Worm (Caenorhabditis elegans) whole organism, L2 larva: Measurements from ENCODE around the gene ZK1010.5.

Source experiments
- C34F6.9 ChIP-seq: fragments of 150-350 bp; optimal IDR thresholded peaks from 2 replicates; lab custom pipeline; 2014; ENCODE audit warnings: missing biosample characterization, missing genetic modification characterization
- F13H6.1 ChIP-seq: sonication (generic microtip); optimal IDR thresholded peaks from 2 replicates; lab custom pipeline; 2016; ENCODE audit warnings: missing genetic modification characterization, missing compliant biosample characterization
- R02D3.7 ChIP-seq: fragments of 150-350 bp; optimal IDR thresholded peaks from 2 replicates; lab custom pipeline; 2014; ENCODE audit warnings: missing biosample characterization, missing genetic modification characterization
- Y55F3AM.14 ChIP-seq: fragments of 200-800 bp; sonication (Bioruptor generic); optimal IDR thresholded peaks from 2 replicates; lab custom pipeline; 2018; ENCODE audit warnings: mild to moderate bottlenecking, missing genetic modification characterization, missing compliant biosample characterization
- ZK546.5 ChIP-seq: sonication (generic microtip); optimal IDR thresholded peaks from 2 replicates; lab custom pipeline; 2017; ENCODE audit warnings: missing biosample characterization, missing genetic modification characterization
- alr-1 ChIP-seq: fragments of 150-350 bp; optimal IDR thresholded peaks from 2 replicates; lab custom pipeline; 2014; ENCODE audit warnings: missing biosample characterization, missing genetic modification characterization
- aly-2 ChIP-seq: fragments of 150-350 bp; optimal IDR thresholded peaks from 2 replicates; lab custom pipeline; 2014; ENCODE audit warnings: missing biosample characterization, missing genetic modification characterization
- ama-1 ChIP-seq: fragments of 150-350 bp; optimal IDR thresholded peaks from 2 replicates; lab custom pipeline; 2018; ENCODE audit warnings: inconsistent platforms
- blmp-1 ChIP-seq: sonication (generic microtip); optimal IDR thresholded peaks from 2 replicates; lab custom pipeline; 2017; ENCODE audit warnings: missing genetic modification characterization, mild to moderate bottlenecking, missing compliant biosample characterization, antibody characterized with exemption, moderate library complexity; ENCODE audit not compliant: insufficient read depth
- ceh-16 ChIP-seq: fragments of 150-350 bp; optimal IDR thresholded peaks from 2 replicates; lab custom pipeline; 2014; ENCODE audit warnings: missing biosample characterization, missing genetic modification characterization
- ceh-82 ChIP-seq: fragments of 150-350 bp; optimal IDR thresholded peaks from 2 replicates; lab custom pipeline; 2014; ENCODE audit warnings: missing biosample characterization, missing genetic modification characterization
- crh-2 ChIP-seq: sonication (generic microtip); optimal IDR thresholded peaks from 2 replicates; lab custom pipeline; 2017; ENCODE audit warnings: missing biosample characterization, missing genetic modification characterization
- dmd-4 ChIP-seq: sonication (generic microtip); optimal IDR thresholded peaks from 2 replicates; lab custom pipeline; 2017; ENCODE audit warnings: missing biosample characterization, missing genetic modification characterization
- egl-27 ChIP-seq: sonication (generic microtip); optimal IDR thresholded peaks from 3 replicates; lab custom pipeline; 2017; ENCODE audit warnings: missing biosample characterization, missing genetic modification reagents, missing genetic modification characterization
- elt-1 ChIP-seq: fragments of 150-350 bp; optimal IDR thresholded peaks from 2 replicates; lab custom pipeline; 2014; ENCODE audit warnings: missing biosample characterization, missing genetic modification characterization
- elt-3 ChIP-seq: sonication (generic microtip); optimal IDR thresholded peaks from 2 replicates; lab custom pipeline; 2017; ENCODE audit warnings: missing biosample characterization, missing genetic modification characterization
- fos-1 ChIP-seq: fragments of 150-350 bp; optimal IDR thresholded peaks from 2 replicates; lab custom pipeline; 2014; ENCODE audit warnings: missing biosample characterization, missing genetic modification characterization
- gmeb-1 ChIP-seq: fragments of 150-350 bp; optimal IDR thresholded peaks from 2 replicates; lab custom pipeline; 2014; ENCODE audit warnings: missing biosample characterization, missing genetic modification characterization
- lin-11 ChIP-seq: fragments of 150-350 bp; sonication (generic microtip); optimal IDR thresholded peaks from 2 replicates; lab custom pipeline; 2014; ENCODE audit warnings: missing biosample characterization, missing genetic modification characterization, inconsistent platforms, mixed read lengths
- lin-13 ChIP-seq: fragments of 150-350 bp; optimal IDR thresholded peaks from 2 replicates; lab custom pipeline; 2014; ENCODE audit warnings: missing biosample characterization, missing genetic modification reagents, missing genetic modification characterization
- lin-39 ChIP-seq: fragments of 150-350 bp; optimal IDR thresholded peaks from 2 replicates; lab custom pipeline; 2014; ENCODE audit warnings: missing biosample characterization, missing genetic modification reagents, missing genetic modification characterization
- lsy-2 ChIP-seq, 2 experiments: fragments of 150-350 bp in 1 of 2; sonication (generic microtip) in 1 of 2; optimal IDR thresholded peaks; 2 replicates each; lab custom pipeline; 2014 to 2017; ENCODE audit warnings: missing biosample characterization in 2 of 2, missing genetic modification characterization in 2 of 2
- mab-5 ChIP-seq: fragments of 150-350 bp; optimal IDR thresholded peaks from 2 replicates; lab custom pipeline; 2014; ENCODE audit warnings: missing biosample characterization, missing genetic modification characterization
- mbf-1 ChIP-seq: sonication (generic microtip); optimal IDR thresholded peaks from 2 replicates; lab custom pipeline; 2017; ENCODE audit warnings: missing biosample characterization, missing genetic modification characterization
- mdl-1 ChIP-seq, 2 experiments: fragments of 150-350 bp in 1 of 2; sonication (generic microtip) in 1 of 2; optimal IDR thresholded peaks; 2 replicates each; lab custom pipeline; 2017; ENCODE audit warnings: missing biosample characterization in 2 of 2, missing genetic modification characterization in 2 of 2
- nhr-10 ChIP-seq: sonication (generic microtip); optimal IDR thresholded peaks from 2 replicates; lab custom pipeline; 2017; ENCODE audit warnings: missing biosample characterization, missing genetic modification characterization
- nhr-11 ChIP-seq: fragments of 150-350 bp; optimal IDR thresholded peaks from 2 replicates; lab custom pipeline; 2014; ENCODE audit warnings: missing biosample characterization, missing genetic modification characterization
- nhr-12 ChIP-seq: fragments of 150-350 bp; optimal IDR thresholded peaks from 2 replicates; lab custom pipeline; 2014; ENCODE audit warnings: missing biosample characterization, missing genetic modification characterization
- nhr-129 ChIP-seq: fragments of 150-350 bp; optimal IDR thresholded peaks from 2 replicates; lab custom pipeline; 2014; ENCODE audit warnings: missing biosample characterization, missing genetic modification characterization
- nhr-21 ChIP-seq: fragments of 150-350 bp; optimal IDR thresholded peaks from 2 replicates; lab custom pipeline; 2014; ENCODE audit warnings: missing biosample characterization, missing genetic modification characterization
- nhr-23 ChIP-seq: fragments of 150-350 bp; optimal IDR thresholded peaks from 2 replicates; lab custom pipeline; 2014; ENCODE audit warnings: missing biosample characterization, missing genetic modification reagents, missing genetic modification characterization
- nhr-237 ChIP-seq: fragments of 150-350 bp; optimal IDR thresholded peaks from 2 replicates; lab custom pipeline; 2014; ENCODE audit warnings: missing biosample characterization, missing genetic modification characterization
- nhr-25 ChIP-seq: fragments of 150-350 bp; sonication (generic microtip); optimal IDR thresholded peaks from 3 replicates; lab custom pipeline; 2014; ENCODE audit warnings: missing biosample characterization, missing genetic modification characterization
- nhr-6 ChIP-seq: fragments of 150-350 bp; optimal IDR thresholded peaks from 2 replicates; lab custom pipeline; 2014; ENCODE audit warnings: missing biosample characterization, missing genetic modification characterization
- nhr-77 ChIP-seq: fragments of 150-350 bp; optimal IDR thresholded peaks from 2 replicates; lab custom pipeline; 2014; ENCODE audit warnings: missing biosample characterization, missing genetic modification characterization
- peb-1 ChIP-seq: fragments of 150-350 bp; optimal IDR thresholded peaks from 2 replicates; lab custom pipeline; 2014; ENCODE audit warnings: missing biosample characterization, missing genetic modification characterization
- sem-4 ChIP-seq: fragments of 150-350 bp; optimal IDR thresholded peaks from 2 replicates; lab custom pipeline; 2014; ENCODE audit warnings: missing biosample characterization, missing genetic modification reagents, missing genetic modification characterization
- skn-1 ChIP-seq: sonication (generic microtip); optimal IDR thresholded peaks from 2 replicates; lab custom pipeline; 2017; ENCODE audit warnings: missing biosample characterization, missing genetic modification characterization
- sma-3 ChIP-seq: sonication (generic microtip); optimal IDR thresholded peaks from 2 replicates; lab custom pipeline; 2016; ENCODE audit warnings: missing genetic modification reagents, missing genetic modification characterization, missing compliant biosample characterization
- sma-9 ChIP-seq, 2 experiments: fragments of 150-350 bp in 1 of 2; sonication (generic microtip) in 1 of 2; optimal IDR thresholded peaks; 2 replicates each; lab custom pipeline; 2014 to 2016; ENCODE audit warnings: missing genetic modification characterization in 2 of 2, mild to moderate bottlenecking in 1 of 2, missing biosample characterization in 1 of 2, missing compliant biosample characterization in 1 of 2, missing genetic modification reagents in 1 of 2, moderate library complexity in 1 of 2
- snpc-4 ChIP-seq: fragments of 150-350 bp; optimal IDR thresholded peaks from 2 replicates; lab custom pipeline; 2014; ENCODE audit warnings: missing biosample characterization, missing genetic modification characterization
- unc-39 ChIP-seq: fragments of 150-350 bp; optimal IDR thresholded peaks from 2 replicates; lab custom pipeline; 2014; ENCODE audit warnings: missing biosample characterization, missing genetic modification characterization
- unc-55 ChIP-seq: fragments of 150-350 bp; sonication (generic microtip); optimal IDR thresholded peaks from 3 replicates; lab custom pipeline; 2014; ENCODE audit warnings: missing biosample characterization, missing genetic modification reagents, missing genetic modification characterization
- unc-62 ChIP-seq: fragments of 150-350 bp; optimal IDR thresholded peaks from 2 replicates; lab custom pipeline; 2014; ENCODE audit warnings: missing biosample characterization, missing genetic modification reagents, missing genetic modification characterization
- zag-1 ChIP-seq: fragments of 150-350 bp; optimal IDR thresholded peaks from 2 replicates; lab custom pipeline; 2014; ENCODE audit warnings: missing biosample characterization, missing genetic modification characterization
- ztf-1 ChIP-seq: fragments of 200-800 bp; sonication (Bioruptor generic); conservative IDR thresholded peaks from 2 replicates; pipeline ENCODE4 v1.3.6; 2022; ENCODE audit warnings: missing genetic modification characterization, missing compliant biosample characterization
- ztf-11 ChIP-seq: sonication (generic microtip); optimal IDR thresholded peaks from 2 replicates; lab custom pipeline; 2017; ENCODE audit warnings: missing biosample characterization, missing genetic modification characterization
- ztf-4 ChIP-seq: fragments of 150-350 bp; optimal IDR thresholded peaks from 2 replicates; lab custom pipeline; 2014; ENCODE audit warnings: missing biosample characterization, missing genetic modification characterization

Gene ZK1010.5

DNA sequence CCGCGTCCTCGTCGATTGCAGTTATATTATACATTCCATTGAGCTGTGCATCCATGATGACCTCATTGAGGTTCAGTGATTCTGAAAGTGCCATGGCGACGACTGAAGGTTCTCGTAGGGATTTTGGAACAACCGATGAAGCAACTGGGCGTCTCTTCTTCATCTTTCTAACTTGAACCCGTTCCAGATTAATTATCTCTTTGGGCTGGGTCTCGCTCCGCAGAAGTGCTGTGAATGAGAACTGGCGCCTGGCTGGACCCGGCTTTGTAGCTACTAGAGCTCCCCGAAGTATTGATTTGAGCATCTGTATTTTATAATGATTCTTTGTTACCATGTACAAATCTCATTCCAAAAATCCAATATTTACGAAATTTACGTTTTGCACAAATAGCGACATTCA lies 9.8 kb downstream of the ZK1010.5 start, which contains the start of gene ZK1010.2:
Gene ZK1010.2 (minus strand): TSS at position 304 of the 400 bp plus-strand sequence.
- TF ChIP-seq ama-1 (lab: Kevin White, UChicago) (no peak), fos-1 (tag; lab: Kevin White, UChicago) (no peak), nhr-12 (tag; lab: Kevin White, UChicago) (no peak), nhr-237 (tag; lab: Kevin White, UChicago) (no peak), ztf-11 (tag; lab: Kevin White, UChicago) (no peak), lin-39 (tag; lab: Kevin White, UChicago) (no peak)
- TF ChIP-seq, all 48 proteins: peak for 0

DNA sequence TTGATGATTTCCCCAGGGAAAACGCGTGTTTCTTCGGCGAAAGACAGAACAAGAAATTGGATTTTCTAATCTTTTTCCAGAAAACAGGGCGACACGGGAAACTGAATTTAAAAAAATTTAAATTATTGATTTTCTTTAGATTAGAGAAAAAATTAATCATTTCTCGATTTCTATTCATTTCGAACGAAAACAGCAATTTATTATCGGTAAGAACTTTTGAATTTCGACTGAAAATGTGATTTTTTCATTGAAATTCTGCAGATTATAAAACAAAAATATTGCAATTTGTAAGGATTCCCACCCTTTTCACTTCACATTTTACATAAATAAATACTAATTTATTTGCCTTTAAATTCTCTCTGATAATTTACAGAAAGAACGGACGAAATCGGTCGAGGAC lies 14.9 kb downstream of the ZK1010.5 start, which contains the start of gene bckd-1A:
Gene bckd-1A (minus strand): TSS at position 101 of the 400 bp plus-strand sequence.
- TF ChIP-seq nhr-25 (tag; lab: Kevin White, UChicago) (no peak), ama-1 (lab: Kevin White, UChicago) (no peak), blmp-1 (tag; lab: Kevin White, UChicago) (no peak), lin-11 (tag; lab: Kevin White, UChicago) (no peak), gmeb-1 (tag; lab: Kevin White, UChicago) (no peak), alr-1 (no peak), lsy-2 (tag; optimal IDR thresholded peaks at IDR 0.05; lab: Kevin White, UChicago) (no peak)

DNA sequence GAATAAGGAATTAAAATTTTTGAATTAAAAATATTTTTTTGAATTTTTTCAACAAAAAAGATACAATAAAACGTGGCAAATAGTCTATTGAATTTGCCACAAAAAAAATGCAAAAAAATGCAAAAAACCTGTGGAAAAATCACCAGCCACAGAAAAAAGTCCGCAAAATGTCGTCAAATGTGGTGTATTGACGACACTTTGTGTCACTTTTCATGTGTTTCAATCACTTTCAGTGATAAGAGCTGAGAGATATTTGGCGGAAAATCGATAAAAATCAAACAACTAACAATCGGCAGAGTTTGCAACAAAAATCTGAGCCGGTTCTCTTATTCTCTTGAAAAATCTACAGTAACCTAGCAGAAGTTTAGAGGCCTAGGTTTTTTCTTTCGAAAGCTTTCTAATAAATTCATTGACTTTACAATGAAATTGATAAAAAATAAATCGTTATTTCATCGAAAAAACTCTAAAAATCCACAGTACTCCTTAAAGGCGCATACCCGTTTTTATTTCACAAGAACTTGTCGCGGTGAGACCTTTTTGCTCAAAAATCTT lies 15.4 kb downstream of the ZK1010.5 start:
- no peak for TF ChIP-seq mbf-1 (tag; lab: Kevin White, UChicago)
- TF ChIP-seq F13H6.1, result no peak
- TF ChIP-seq ama-1 (lab: Kevin White, UChicago), result no peak
- TF ChIP-seq lin-39 (tag; lab: Kevin White, UChicago), result no peak
- TF ChIP-seq ztf-11 (tag; lab: Kevin White, UChicago), result no peak
- no peak for TF ChIP-seq nhr-21 (tag; lab: Kevin White, UChicago)
- peak; percentile 34 for TF ChIP-seq gmeb-1 (tag; lab: Kevin White, UChicago)
- no peak for TF ChIP-seq elt-1 (tag; lab: Kevin White, UChicago)
- TF ChIP-seq nhr-23 (tag; lab: Kevin White, UChicago), result no peak
- TF ChIP-seq ceh-82, result no peak
- no peak for TF ChIP-seq mdl-1 (tag; optimal IDR thresholded peaks at IDR 0.05; lab: Kevin White, UChicago)
- TF ChIP-seq lsy-2 (tag; optimal IDR thresholded peaks at IDR 0.05; lab: Kevin White, UChicago), result peak; percentile 55 to 81
- no peak for TF ChIP-seq sma-3 (GFP tag; lab: Kevin White, UChicago)
- no peak for TF ChIP-seq ZK546.5 (tag; lab: Kevin White, UChicago)
- no peak for TF ChIP-seq zag-1 (tag; lab: Kevin White, UChicago)
- no peak for TF ChIP-seq egl-27 (tag; lab: Kevin White, UChicago)
- TF ChIP-seq snpc-4 (tag; lab: Kevin White, UChicago), result no peak
- TF ChIP-seq lin-11 (tag; lab: Kevin White, UChicago), result no peak
- TF ChIP-seq peb-1, result no peak
- TF ChIP-seq R02D3.7 (tag; lab: Kevin White, UChicago), result no peak
- TF ChIP-seq unc-39, result no peak
- TF ChIP-seq crh-2 (tag; lab: Kevin White, UChicago), result peak; percentile 37
- TF ChIP-seq nhr-77 (tag; lab: Kevin White, UChicago), result no peak
- peak; percentile 38 for TF ChIP-seq fos-1 (tag; lab: Kevin White, UChicago)
- no peak for TF ChIP-seq nhr-11 (tag; lab: Kevin White, UChicago)
- TF ChIP-seq dmd-4, result no peak
- TF ChIP-seq ztf-1 (GFP tag; lab: Robert Waterston, UW), result no peak
- no peak for TF ChIP-seq sem-4
- TF ChIP-seq ztf-4 (tag; lab: Kevin White, UChicago), result no peak
- no peak for TF ChIP-seq unc-62
- TF ChIP-seq skn-1 (tag; lab: Kevin White, UChicago), result no peak
- TF ChIP-seq lin-13, result peak; percentile 6
- TF ChIP-seq mab-5 (tag; lab: Kevin White, UChicago), result no peak
- TF ChIP-seq C34F6.9 (tag; lab: Kevin White, UChicago), result peak; percentile 53
- no peak for TF ChIP-seq alr-1
- no peak for TF ChIP-seq aly-2 (tag; lab: Kevin White, UChicago)
- no peak for TF ChIP-seq ceh-16 (tag; lab: Kevin White, UChicago)
- TF ChIP-seq nhr-10 (tag; lab: Kevin White, UChicago), result no peak
- TF ChIP-seq elt-3 (tag; lab: Kevin White, UChicago), result no peak
- peak; percentile 20 for TF ChIP-seq nhr-129
- no peak for TF ChIP-seq sma-9 (GFP tag; optimal IDR thresholded peaks at IDR 0.05; lab: Kevin White, UChicago)
- TF ChIP-seq sma-9 (tag; optimal IDR thresholded peaks at IDR 0.05; lab: Kevin White, UChicago), result no peak
- peak; percentile 26 for TF ChIP-seq unc-55 (GFP tag; lab: Kevin White, UChicago)
- TF ChIP-seq nhr-237 (tag; lab: Kevin White, UChicago), result no peak
- TF ChIP-seq blmp-1 (tag; lab: Kevin White, UChicago), result no peak
- no peak for TF ChIP-seq nhr-25 (tag; lab: Kevin White, UChicago)
- no peak for TF ChIP-seq Y55F3AM.14 (GFP tag; lab: Kevin White, UChicago)
- TF ChIP-seq nhr-6 (tag; lab: Kevin White, UChicago), result no peak
